Worm (Caenorhabditis elegans) whole organism, young adult: ENCODE results near the gene T13C2.7.

Experiments
- D2030.7 ChIP-seq: fragments of 200-800 bp; sonication (Bioruptor generic); IDR thresholded peaks from 2 replicates; pipeline ENCODE4 v1.3.6; 2022; ENCODE audit warnings: missing genetic modification reagents, missing genetic modification characterization, missing compliant biosample characterization
- F23B12.7 ChIP-seq: sonication (generic microtip); optimal IDR thresholded peaks from 2 replicates; lab custom pipeline; 2017; ENCODE audit warnings: missing genetic modification characterization, mild to moderate bottlenecking, missing compliant biosample characterization, antibody characterized with exemption, moderate library complexity; ENCODE audit not compliant: insufficient read depth
- F33H1.4 ChIP-seq: fragments of 200-800 bp; sonication (Bioruptor generic); IDR thresholded peaks from 2 replicates; pipeline ENCODE4 v1.3.6; 2022; ENCODE audit warnings: missing genetic modification reagents, missing genetic modification characterization, missing compliant biosample characterization
- F37B4.10 ChIP-seq: fragments of 200-800 bp; sonication (Bioruptor generic); IDR thresholded peaks from 2 replicates; pipeline ENCODE4 v1.3.6; 2022; ENCODE audit warnings: missing genetic modification characterization, missing compliant biosample characterization
- K12H6.12 ChIP-seq: fragments of 200-800 bp; sonication (Bioruptor generic); optimal IDR thresholded peaks from 2 replicates; lab custom pipeline; 2018; ENCODE audit warnings: mild to moderate bottlenecking, missing genetic modification characterization, missing compliant biosample characterization
- Y53G8AR.9 ChIP-seq: fragments of 200-800 bp; sonication (Bioruptor generic); conservative IDR thresholded peaks from 2 replicates; pipeline ENCODE4 v1.3.6; 2022; ENCODE audit warnings: missing genetic modification reagents, missing genetic modification characterization, missing compliant biosample characterization
- Y56A3A.18 ChIP-seq: fragments of 200-800 bp; sonication (Bioruptor generic); IDR thresholded peaks from 2 replicates; pipeline ENCODE4 v1.3.6; 2022; ENCODE audit warnings: missing genetic modification reagents, missing genetic modification characterization, missing compliant biosample characterization
- ZK185.1 ChIP-seq: sonication (generic microtip); optimal IDR thresholded peaks from 2 replicates; lab custom pipeline; 2016; ENCODE audit warnings: mild to moderate bottlenecking, missing genetic modification characterization, missing compliant biosample characterization; ENCODE audit not compliant: poor library complexity, severe bottlenecking
- akir-1 ChIP-seq: fragments of 200-800 bp; sonication (Bioruptor generic); optimal IDR thresholded peaks from 2 replicates; lab custom pipeline; 2018; ENCODE audit warnings: mild to moderate bottlenecking, missing genetic modification characterization, moderate library complexity, missing compliant biosample characterization
- aptf-2 ChIP-seq: fragments of 200-800 bp; sonication (Bioruptor generic); conservative IDR thresholded peaks from 2 replicates; pipeline ENCODE4 v1.3.6; 2022; ENCODE audit warnings: missing genetic modification reagents, missing genetic modification characterization, missing compliant biosample characterization
- attf-3 ChIP-seq: fragments of 200-800 bp; sonication (Bioruptor generic); conservative IDR thresholded peaks from 2 replicates; pipeline ENCODE4 v1.3.6; 2022; ENCODE audit warnings: missing genetic modification reagents, missing genetic modification characterization, missing compliant biosample characterization
- attf-5 ChIP-seq: fragments of 200-800 bp; sonication (Bioruptor generic); optimal IDR thresholded peaks from 2 replicates; lab custom pipeline; 2018; ENCODE audit warnings: mild to moderate bottlenecking, missing genetic modification characterization, missing compliant biosample characterization
- bed-1 ChIP-seq: fragments of 200-800 bp; sonication (Bioruptor generic); IDR thresholded peaks from 2 replicates; pipeline ENCODE4 v1.3.6; 2022; ENCODE audit warnings: missing genetic modification reagents, missing genetic modification characterization, missing compliant biosample characterization
- bed-2 ChIP-seq: fragments of 200-800 bp; sonication (Bioruptor generic); IDR thresholded peaks from 2 replicates; pipeline ENCODE4 v1.3.6; 2022; ENCODE audit warnings: missing genetic modification reagents, missing genetic modification characterization, missing compliant biosample characterization
- ccch-3 ChIP-seq: fragments of 200-800 bp; sonication (Bioruptor generic); optimal IDR thresholded peaks from 2 replicates; lab custom pipeline; 2018; ENCODE audit warnings: mild to moderate bottlenecking, missing genetic modification characterization, missing compliant biosample characterization
- cebp-1 ChIP-seq, 2 experiments: fragments of 200-800 bp in 1 of 2; sonication (Bioruptor generic) in 1 of 2; sonication (generic microtip) in 1 of 2; IDR thresholded peaks in 1 of 2; optimal IDR thresholded peaks in 1 of 2; 2 replicates each; pipeline versions ENCODE4 v1.3.6 to Lab custom; 2017 to 2022; ENCODE audit warnings: missing compliant biosample characterization in 2 of 2, missing genetic modification characterization in 2 of 2, mild to moderate bottlenecking in 1 of 2, missing genetic modification reagents in 1 of 2, moderate library complexity in 1 of 2
- ceh-100 ChIP-seq: fragments of 200-800 bp; sonication (Bioruptor generic); IDR thresholded peaks from 2 replicates; pipeline ENCODE4 v1.3.6; 2022; ENCODE audit warnings: missing genetic modification reagents, missing genetic modification characterization, missing compliant biosample characterization
- ceh-27 ChIP-seq: fragments of 200-800 bp; sonication (Bioruptor generic); optimal IDR thresholded peaks from 2 replicates; lab custom pipeline; 2018; ENCODE audit warnings: mild to moderate bottlenecking, missing genetic modification characterization, moderate library complexity, missing compliant biosample characterization
- ceh-40 ChIP-seq: fragments of 200-800 bp; sonication (Bioruptor generic); IDR thresholded peaks from 2 replicates; pipeline ENCODE4 v1.3.6; 2022; ENCODE audit warnings: missing genetic modification characterization, missing compliant biosample characterization
- die-1 ChIP-seq: sonication (generic microtip); optimal IDR thresholded peaks from 2 replicates; lab custom pipeline; 2016; ENCODE audit warnings: missing genotype, mild to moderate bottlenecking, missing genetic modification characterization, missing compliant biosample characterization
- dox-1 ChIP-seq: fragments of 200-800 bp; sonication (Bioruptor generic); IDR thresholded peaks from 2 replicates; pipeline ENCODE4 v1.3.6; 2022; ENCODE audit warnings: missing genetic modification reagents, missing genetic modification characterization, missing compliant biosample characterization
- dpl-1 ChIP-seq: fragments of 150-350 bp; optimal IDR thresholded peaks from 2 replicates; lab custom pipeline; 2014; ENCODE audit warnings: missing biosample characterization, missing genetic modification reagents, missing genetic modification characterization
- efl-1 ChIP-seq: fragments of 150-350 bp; optimal IDR thresholded peaks from 2 replicates; lab custom pipeline; 2014; ENCODE audit warnings: missing biosample characterization, missing genetic modification reagents, missing genetic modification characterization
- egl-44 ChIP-seq: fragments of 200-800 bp; sonication (Bioruptor generic); IDR thresholded peaks from 2 replicates; pipeline ENCODE4 v1.3.6; 2022; ENCODE audit warnings: missing genetic modification reagents, missing genetic modification characterization, missing compliant biosample characterization
- him-1 ChIP-seq: sonication (generic microtip); optimal IDR thresholded peaks from 2 replicates; lab custom pipeline; 2016; ENCODE audit warnings: missing genotype, missing genetic modification reagents, missing genetic modification characterization, missing compliant biosample characterization
- hmg-1.2 ChIP-seq: fragments of 200-800 bp; sonication (Bioruptor generic); IDR thresholded peaks from 2 replicates; pipeline ENCODE4 v1.3.6; 2022; ENCODE audit warnings: missing genetic modification reagents, missing genetic modification characterization, missing compliant biosample characterization
- lag-1 ChIP-seq: fragments of 200-800 bp; sonication (Bioruptor generic); IDR thresholded peaks from 2 replicates; pipeline ENCODE4 v1.3.6; 2022; ENCODE audit warnings: missing genetic modification reagents, missing genetic modification characterization, missing compliant biosample characterization
- lin-26 ChIP-seq: fragments of 200-800 bp; sonication (Bioruptor generic); IDR thresholded peaks from 2 replicates; pipeline ENCODE4 v1.3.6; 2022; ENCODE audit warnings: missing genetic modification reagents, missing genetic modification characterization, missing compliant biosample characterization
- lin-54 ChIP-seq: fragments of 200-800 bp; sonication (Bioruptor generic); optimal IDR thresholded peaks from 2 replicates; lab custom pipeline; 2018; ENCODE audit warnings: mild to moderate bottlenecking, missing genetic modification characterization, missing compliant biosample characterization
- lsl-1 ChIP-seq: fragments of 200-800 bp; sonication (Bioruptor generic); optimal IDR thresholded peaks from 2 replicates; lab custom pipeline; 2018; ENCODE audit warnings: mild to moderate bottlenecking, missing genetic modification characterization, moderate library complexity, missing compliant biosample characterization
- madf-10 ChIP-seq: sonication (generic microtip); optimal IDR thresholded peaks from 2 replicates; lab custom pipeline; 2016; ENCODE audit warnings: mild to moderate bottlenecking, missing genetic modification characterization, missing compliant biosample characterization
- madf-3 ChIP-seq: fragments of 200-800 bp; sonication (Bioruptor generic); IDR thresholded peaks from 2 replicates; pipeline ENCODE4 v1.3.6; 2022; ENCODE audit warnings: missing genetic modification reagents, missing genetic modification characterization, missing compliant biosample characterization
- madf-6 ChIP-seq: fragments of 200-800 bp; sonication (Bioruptor generic); IDR thresholded peaks from 2 replicates; pipeline ENCODE4 v1.3.6; 2022; ENCODE audit warnings: missing genetic modification reagents, missing genetic modification characterization, missing compliant biosample characterization
- madf-8 ChIP-seq: fragments of 200-800 bp; sonication (Bioruptor generic); conservative IDR thresholded peaks from 2 replicates; pipeline ENCODE4 v1.3.6; 2022; ENCODE audit warnings: missing genetic modification reagents, missing genetic modification characterization, missing compliant biosample characterization
- mcd-1 ChIP-seq: fragments of 200-800 bp; sonication (Bioruptor generic); IDR thresholded peaks from 2 replicates; pipeline ENCODE4 v1.3.6; 2022; ENCODE audit warnings: missing genetic modification reagents, missing genetic modification characterization, missing compliant biosample characterization
- mes-4 ChIP-seq: sonication (generic microtip); optimal IDR thresholded peaks from 2 replicates; lab custom pipeline; 2016; ENCODE audit warnings: missing genotype, missing genetic modification characterization, missing compliant biosample characterization
- nfya-2 ChIP-seq: fragments of 200-800 bp; sonication (Bioruptor generic); IDR thresholded peaks from 2 replicates; pipeline ENCODE4 v1.3.6; 2022; ENCODE audit warnings: missing genetic modification reagents, missing genetic modification characterization, missing compliant biosample characterization
- nhr-179 ChIP-seq: sonication (generic microtip); optimal IDR thresholded peaks from 2 replicates; lab custom pipeline; 2016; ENCODE audit warnings: mild to moderate bottlenecking, missing genetic modification characterization, missing compliant biosample characterization
- nhr-80 ChIP-seq: sonication (generic microtip); optimal IDR thresholded peaks from 2 replicates; lab custom pipeline; 2016; ENCODE audit warnings: missing genetic modification characterization, missing compliant biosample characterization
- pha-4 ChIP-seq: fragments of 150-350 bp; sonication (generic microtip); optimal IDR thresholded peaks from 2 replicates; lab custom pipeline; 2014; ENCODE audit warnings: missing biosample characterization, missing genetic modification reagents, missing genetic modification characterization
- rec-8 ChIP-seq, 2 experiments: sonication (generic microtip); optimal IDR thresholded peaks; 2 replicates each; lab custom pipeline; 2016; ENCODE audit warnings: mild to moderate bottlenecking in 2 of 2, missing genetic modification characterization in 2 of 2, missing genetic modification reagents in 2 of 2, missing genotype in 2 of 2, missing biosample characterization in 1 of 2, missing compliant biosample characterization in 1 of 2, moderate library complexity in 1 of 2
- snpc-1.1 ChIP-seq: sonication (generic microtip); optimal IDR thresholded peaks from 2 replicates; lab custom pipeline; 2017; ENCODE audit warnings: missing genetic modification characterization, mild to moderate bottlenecking, missing compliant biosample characterization, antibody characterized with exemption, moderate library complexity, missing genotype, missing genetic modification reagents; ENCODE audit not compliant: insufficient read depth
- tbp1 ChIP-seq: fragments of 200-800 bp; sonication (Bioruptor generic); optimal IDR thresholded peaks from 2 replicates; lab custom pipeline; 2018; ENCODE audit warnings: mild to moderate bottlenecking, missing genetic modification characterization, missing compliant biosample characterization
- unc-130 ChIP-seq: sonication (generic microtip); optimal IDR thresholded peaks from 2 replicates; lab custom pipeline; 2016; ENCODE audit warnings: missing genetic modification reagents, missing genetic modification characterization, missing compliant biosample characterization
- ztf-18 ChIP-seq: sonication (generic microtip); optimal IDR thresholded peaks from 2 replicates; lab custom pipeline; 2016; ENCODE audit warnings: missing genotype, mild to moderate bottlenecking, missing genetic modification characterization, missing compliant biosample characterization

The T13C2.7 gene

ce11 chrII:6736604-6737003 is 42.6 kb upstream of the T13C2.7 start, which contains the start of gene T14B4.1:
T14B4.1 (plus strand) TSS chrII:6736904.
- TF ChIP-seq snpc-1.1 (tag; lab: Kevin White, UChicago) (no peak), nfya-2 (GFP tag; lab: Robert Waterston, UW) (no peak)

- TF ChIP-seq unc-130 (GFP tag; lab: Kevin White, UChicago), result peak; percentile 71
- TF ChIP-seq ceh-40 (GFP tag; lab: Robert Waterston, UW), result no peak
- TF ChIP-seq attf-3 (GFP tag; lab: Robert Waterston, UW), result peak; percentile 65
- peak; percentile 55 for TF ChIP-seq tbp1 (GFP tag; lab: Kevin White, UChicago)
- TF ChIP-seq nhr-80, result peak; percentile 54
- 0 out of 2 replicates have a peak, but pooled peaks have one; percentile 16 for TF ChIP-seq madf-6 (GFP tag; lab: Robert Waterston, UW)
- peak; percentile 44 for TF ChIP-seq akir-1 (GFP tag; lab: Kevin White, UChicago)
- peak; percentile 69; the same call in 1 of the 2 replicates for TF ChIP-seq D2030.7
- TF ChIP-seq efl-1 (GFP tag; lab: Kevin White, UChicago), result peak; percentile 65
- TF ChIP-seq ztf-18 (tag; lab: Kevin White, UChicago), result peak; percentile 33
- TF ChIP-seq Y56A3A.18 (GFP tag; lab: Robert Waterston, UW), result no peak
- 0 out of 2 replicates have a peak, but pooled peaks have one; percentile 60 for TF ChIP-seq aptf-2 (GFP tag; lab: Robert Waterston, UW)
- TF ChIP-seq bed-1, result no peak
- no peak for TF ChIP-seq F37B4.10 (GFP tag; lab: Robert Waterston, UW)
- no peak for TF ChIP-seq nhr-179 (tag; lab: Kevin White, UChicago)
- TF ChIP-seq lin-54, result peak; percentile 40
- TF ChIP-seq ZK185.1 (tag; lab: Kevin White, UChicago), result peak; percentile 48
- peak; percentile 97 for TF ChIP-seq ceh-100 (GFP tag; lab: Robert Waterston, UW)
- TF ChIP-seq bed-2 (GFP tag; lab: Robert Waterston, UW), result peak; percentile 64; the same call in 1 of the 2 replicates
- TF ChIP-seq F23B12.7, result peak; percentile 86
- TF ChIP-seq mes-4, result no peak
- TF ChIP-seq lsl-1 (GFP tag; lab: Kevin White, UChicago), result peak; percentile 34
- peak; percentile 19 for TF ChIP-seq die-1 (tag; lab: Kevin White, UChicago)
- peak; percentile 41; the same call in 1 of the 2 replicates for TF ChIP-seq hmg-1.2
- TF ChIP-seq cebp-1 (GFP tag; IDR thresholded peaks at IDR 0.05; lab: Robert Waterston, UW), result 0 out of 2 replicates have a peak, but pooled peaks have one; percentile 14
- TF ChIP-seq cebp-1 (tag; optimal IDR thresholded peaks at IDR 0.05; lab: Kevin White, UChicago), result no peak
- TF ChIP-seq pha-4 (tag; lab: Kevin White, UChicago), result no peak
- TF ChIP-seq ceh-27, result peak; percentile 60
- TF ChIP-seq dpl-1 (GFP tag; lab: Kevin White, UChicago), result peak; percentile 37
- TF ChIP-seq madf-10 (tag; lab: Kevin White, UChicago), result peak; percentile 50
- TF ChIP-seq madf-8 (GFP tag; lab: Robert Waterston, UW), result peak; percentile 36; the same call in 1 of the 2 replicates
- peak; percentile 32 for TF ChIP-seq K12H6.12 (tag; lab: Kevin White, UChicago)
- TF ChIP-seq dox-1, result peak; percentile 57
- peak; percentile 92 for TF ChIP-seq mcd-1 (GFP tag; lab: Robert Waterston, UW)
- peak; percentile 21; the same call in 1 of the 2 replicates for TF ChIP-seq F33H1.4 (GFP tag; lab: Robert Waterston, UW)
- peak; percentile 87 for TF ChIP-seq attf-5 (GFP tag; lab: Kevin White, UChicago)
- 0 out of 2 replicates have a peak, but pooled peaks have one; percentile 15 for TF ChIP-seq madf-3
- 0 out of 2 replicates have a peak, but pooled peaks have one; percentile 51 for TF ChIP-seq lin-26 (GFP tag; lab: Robert Waterston, UW)
- TF ChIP-seq Y53G8AR.9 (GFP tag; lab: Robert Waterston, UW), result no peak
- TF ChIP-seq him-1 (tag; lab: Kevin White, UChicago), result peak; percentile 12
- no peak for TF ChIP-seq lag-1 (GFP tag; lab: Robert Waterston, UW)
- 0 out of 2 replicates have a peak, but pooled peaks have one; percentile 20 for TF ChIP-seq egl-44 (GFP tag; lab: Robert Waterston, UW)
- peak in 1 of 2 experiments; percentile 39 for TF ChIP-seq rec-8 (tag; optimal IDR thresholded peaks at IDR 0.05; lab: Kevin White, UChicago)
- TF ChIP-seq ccch-3, result no peak
Measured at ce11 chrII:6741428-6741827, 37.8 kb upstream of the T13C2.7 start, which contains the start of gene exos-8. exos-8 (plus strand) TSS chrII:6741691.
